Worm (Caenorhabditis elegans) whole organism, L3 larva: Measurements from ENCODE around the gene ndc-80.

ENCODE experiments used
- R02D3.7 ChIP-seq: fragments of 150-350 bp; optimal IDR thresholded peaks from 2 replicates; lab custom pipeline; 2014; ENCODE audit warnings: missing biosample characterization, missing genetic modification characterization
- ZK546.5 ChIP-seq: sonication (generic microtip); optimal IDR thresholded peaks from 2 replicates; lab custom pipeline; 2017; ENCODE audit warnings: missing biosample characterization, missing genetic modification characterization
- aly-2 ChIP-seq: fragments of 150-350 bp; optimal IDR thresholded peaks from 2 replicates; lab custom pipeline; 2014; ENCODE audit warnings: missing biosample characterization, missing genetic modification characterization
- ama-1 ChIP-seq: fragments of 150-350 bp; optimal IDR thresholded peaks from 2 replicates; lab custom pipeline; 2018
- ceh-16 ChIP-seq: sonication (generic microtip); optimal IDR thresholded peaks from 2 replicates; lab custom pipeline; 2017; ENCODE audit warnings: missing biosample characterization, missing genetic modification characterization
- ceh-28 ChIP-seq: fragments of 150-350 bp; optimal IDR thresholded peaks from 2 replicates; lab custom pipeline; 2014; ENCODE audit warnings: missing biosample characterization, missing genetic modification reagents, missing genetic modification characterization
- ceh-82 ChIP-seq: fragments of 150-350 bp; optimal IDR thresholded peaks from 2 replicates; lab custom pipeline; 2014; ENCODE audit warnings: missing biosample characterization, missing genetic modification characterization
- daf-12 ChIP-seq: fragments of 150-350 bp; optimal IDR thresholded peaks from 2 replicates; lab custom pipeline; 2014; ENCODE audit warnings: missing biosample characterization, missing genetic modification reagents, missing genetic modification characterization
- egl-5 ChIP-seq: fragments of 150-350 bp; optimal IDR thresholded peaks from 2 replicates; lab custom pipeline; 2017; ENCODE audit warnings: missing biosample characterization, missing genetic modification reagents, missing genetic modification characterization, inconsistent platforms
- elt-1 ChIP-seq: fragments of 150-350 bp; optimal IDR thresholded peaks from 2 replicates; lab custom pipeline; 2014; ENCODE audit warnings: missing biosample characterization, missing genetic modification characterization
- elt-2 ChIP-seq: sonication (generic microtip); optimal IDR thresholded peaks from 2 replicates; lab custom pipeline; 2016; ENCODE audit warnings: missing genetic modification reagents, mild to moderate bottlenecking, missing genetic modification characterization, missing compliant biosample characterization
- elt-3 ChIP-seq, 3 experiments: fragments of 150-350 bp in 1 of 3; sonication (generic microtip) in 2 of 3; optimal IDR thresholded peaks; 2 replicates in 2 of 3; 4 replicates in 1 of 3; lab custom pipeline; 2014 to 2017; ENCODE audit warnings: missing biosample characterization in 3 of 3, missing genetic modification characterization in 3 of 3
- eor-1 ChIP-seq, 2 experiments: fragments of 150-350 bp; optimal IDR thresholded peaks; 2 replicates each; lab custom pipeline; 2014 to 2018; ENCODE audit warnings: missing biosample characterization in 2 of 2, missing genetic modification characterization in 2 of 2
- fkh-10 ChIP-seq: sonication (generic microtip); optimal IDR thresholded peaks from 2 replicates; lab custom pipeline; 2017; ENCODE audit warnings: missing biosample characterization, missing genetic modification reagents, missing genetic modification characterization
- fkh-2 ChIP-seq: fragments of 150-350 bp; optimal IDR thresholded peaks from 2 replicates; lab custom pipeline; 2014; ENCODE audit warnings: missing biosample characterization, missing genetic modification reagents, missing genetic modification characterization
- hmg-11 ChIP-seq: sonication (generic microtip); optimal IDR thresholded peaks from 2 replicates; lab custom pipeline; 2016; ENCODE audit warnings: missing genetic modification characterization, missing compliant biosample characterization
- lsy-12 ChIP-seq: sonication (generic microtip); optimal IDR thresholded peaks from 2 replicates; lab custom pipeline; 2016; ENCODE audit warnings: mild to moderate bottlenecking, missing genetic modification characterization, missing compliant biosample characterization
- mdl-1 ChIP-seq: fragments of 150-350 bp; optimal IDR thresholded peaks from 2 replicates; lab custom pipeline; 2014; ENCODE audit warnings: missing biosample characterization, missing genetic modification characterization
- mml-1 ChIP-seq: fragments of 150-350 bp; sonication (generic microtip); optimal IDR thresholded peaks from 3 replicates; lab custom pipeline; 2014; ENCODE audit warnings: missing biosample characterization, missing genetic modification characterization
- nfya-1 ChIP-seq: sonication (generic microtip); optimal IDR thresholded peaks from 2 replicates; lab custom pipeline; 2017; ENCODE audit warnings: missing genetic modification characterization, mild to moderate bottlenecking, missing compliant biosample characterization, antibody characterized with exemption, moderate library complexity; ENCODE audit not compliant: insufficient read depth
- nhr-12 ChIP-seq: fragments of 150-350 bp; optimal IDR thresholded peaks from 2 replicates; lab custom pipeline; 2014; ENCODE audit warnings: missing biosample characterization, missing genetic modification characterization
- nhr-23 ChIP-seq: fragments of 150-350 bp; optimal IDR thresholded peaks from 2 replicates; lab custom pipeline; 2014; ENCODE audit warnings: missing biosample characterization, missing genetic modification reagents, missing genetic modification characterization
- nhr-237 ChIP-seq: fragments of 150-350 bp; optimal IDR thresholded peaks from 2 replicates; lab custom pipeline; 2014; ENCODE audit warnings: missing biosample characterization, missing genetic modification characterization
- nhr-25 ChIP-seq: sonication (generic microtip); optimal IDR thresholded peaks from 2 replicates; lab custom pipeline; 2017; ENCODE audit warnings: missing biosample characterization, missing genetic modification characterization
- nhr-28 ChIP-seq: fragments of 150-350 bp; optimal IDR thresholded peaks from 2 replicates; lab custom pipeline; 2014; ENCODE audit warnings: missing biosample characterization, missing genetic modification characterization
- nhr-43 ChIP-seq: sonication (generic microtip); optimal IDR thresholded peaks from 2 replicates; lab custom pipeline; 2016; ENCODE audit warnings: mild to moderate bottlenecking, missing genetic modification characterization, missing compliant biosample characterization; ENCODE audit not compliant: poor library complexity, severe bottlenecking
- nhr-76 ChIP-seq: fragments of 150-350 bp; sonication (generic microtip); optimal IDR thresholded peaks from 5 replicates; lab custom pipeline; 2014; ENCODE audit warnings: missing biosample characterization, missing genetic modification characterization
- nhr-77 ChIP-seq: fragments of 150-350 bp; optimal IDR thresholded peaks from 2 replicates; lab custom pipeline; 2014; ENCODE audit warnings: missing biosample characterization, missing genetic modification characterization
- pha-4 ChIP-seq: fragments of 150-350 bp; optimal IDR thresholded peaks from 2 replicates; lab custom pipeline; 2014; ENCODE audit warnings: missing biosample characterization, missing genetic modification reagents, missing genetic modification characterization
- pqm-1 ChIP-seq: fragments of 150-350 bp; optimal IDR thresholded peaks from 2 replicates; lab custom pipeline; 2017; ENCODE audit warnings: missing biosample characterization, missing genetic modification characterization, inconsistent platforms
- sea-2 ChIP-seq: fragments of 150-350 bp; sonication (generic microtip); optimal IDR thresholded peaks from 4 replicates; lab custom pipeline; 2014; ENCODE audit warnings: missing biosample characterization, missing genetic modification reagents, missing genetic modification characterization
- skn-1 ChIP-seq: fragments of 150-350 bp; optimal IDR thresholded peaks from 2 replicates; lab custom pipeline; 2014; ENCODE audit warnings: missing biosample characterization, missing genetic modification characterization
- snpc-4 ChIP-seq: fragments of 150-350 bp; optimal IDR thresholded peaks from 2 replicates; lab custom pipeline; 2014; ENCODE audit warnings: missing biosample characterization, missing genetic modification characterization
- unc-39 ChIP-seq: sonication (generic microtip); optimal IDR thresholded peaks from 4 replicates; lab custom pipeline; 2017; ENCODE audit warnings: missing biosample characterization, missing genetic modification characterization
- zag-1 ChIP-seq: fragments of 150-350 bp; optimal IDR thresholded peaks from 2 replicates; lab custom pipeline; 2014; ENCODE audit warnings: missing biosample characterization, missing genetic modification characterization
- ztf-11 ChIP-seq: fragments of 150-350 bp; optimal IDR thresholded peaks from 2 replicates; lab custom pipeline; 2014; ENCODE audit warnings: missing biosample characterization, missing genetic modification characterization
- ztf-4 ChIP-seq: fragments of 150-350 bp; optimal IDR thresholded peaks from 2 replicates; lab custom pipeline; 2014; ENCODE audit warnings: missing biosample characterization, missing genetic modification characterization

ndc-80 gene

DNA sequence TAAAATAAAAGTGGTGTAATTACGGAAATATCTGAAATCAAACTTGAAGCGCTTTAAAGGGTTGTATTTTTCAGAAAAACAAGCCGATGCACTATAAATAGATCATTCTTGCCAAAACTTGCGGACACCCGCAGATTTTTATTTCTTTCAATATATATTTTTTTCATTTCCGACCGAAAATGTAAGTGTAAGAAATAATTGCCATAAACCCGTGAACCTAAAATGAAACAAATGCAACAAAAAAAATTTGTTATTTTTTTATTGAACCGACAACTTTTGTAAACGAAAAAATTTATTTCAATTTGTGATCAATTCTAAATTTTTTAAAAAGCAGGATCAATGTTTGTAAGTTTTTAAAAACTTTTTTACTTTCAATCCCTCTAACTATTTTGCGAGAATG lies 5.1 kb upstream of the ndc-80 start, which contains the start of gene W01B6.6:
W01B6.6 (plus strand) TSS at position 301 of the 400 bp plus-strand sequence.
- no peak for TF ChIP-seq sea-2 (GFP tag; lab: Kevin White, UChicago)
- no peak for TF ChIP-seq ama-1 (lab: Kevin White, UChicago)
- no peak for TF ChIP-seq mdl-1 (tag; lab: Kevin White, UChicago)
- TF ChIP-seq fkh-10 (GFP tag; lab: Kevin White, UChicago): no peak
- TF ChIP-seq nhr-237: no peak
- no peak for TF ChIP-seq nfya-1 (tag; lab: Kevin White, UChicago)
- no peak for TF ChIP-seq nhr-43 (tag; lab: Kevin White, UChicago)
- TF ChIP-seq nhr-25 (tag; lab: Kevin White, UChicago): no peak
- TF ChIP-seq fkh-2 (tag; lab: Kevin White, UChicago): no peak
- no peak for TF ChIP-seq lsy-12 (tag; lab: Kevin White, UChicago)
- TF ChIP-seq nhr-76: no peak
- TF ChIP-seq elt-1: no peak

DNA sequence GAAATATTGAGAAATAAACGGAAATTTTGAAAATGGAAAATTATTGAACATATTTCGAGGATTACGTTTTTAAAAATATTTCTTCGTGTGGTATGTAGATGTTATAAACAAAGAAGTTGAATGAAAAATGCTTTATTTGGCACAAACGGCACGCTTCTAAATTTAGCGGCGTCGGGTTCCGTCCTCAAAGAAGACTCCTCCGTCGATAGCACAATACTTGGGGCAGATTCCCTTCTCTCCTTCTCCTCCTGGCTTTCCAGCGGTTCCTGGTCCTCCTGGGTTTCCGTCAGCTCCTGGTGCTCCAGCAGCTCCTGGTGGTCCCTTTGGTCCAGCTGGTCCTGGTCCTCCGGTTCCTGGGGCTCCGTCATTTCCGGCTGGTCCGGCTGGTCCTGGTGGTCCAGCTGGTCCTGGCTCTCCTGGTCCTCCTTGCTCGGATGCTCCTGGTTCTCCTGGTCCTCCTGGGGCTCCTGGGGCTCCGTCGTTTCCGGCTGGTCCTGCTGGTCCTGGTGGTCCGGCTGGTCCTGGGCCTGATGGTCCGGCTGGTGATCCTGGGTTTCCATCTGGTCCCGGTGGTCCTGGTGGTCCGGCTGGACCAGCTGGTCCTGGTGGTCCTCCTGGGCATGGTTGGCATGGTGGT lies 1.5 kb upstream of the ndc-80 start, which contains the start of gene W01B6.8:
W01B6.8 (minus strand) TSS at position 51 of the 637 bp plus-strand sequence.
- TF ChIP-seq nfya-1 (tag; lab: Kevin White, UChicago) (no peak), elt-3 (tag; optimal IDR thresholded peaks at IDR 0.05; lab: Kevin White, UChicago) (no peak), pqm-1 (tag; lab: Kevin White, UChicago) (no peak), ztf-4 (no peak), snpc-4 (tag; lab: Kevin White, UChicago) (no peak), ztf-11 (tag; lab: Kevin White, UChicago) (no peak), ZK546.5 (no peak), unc-39 (tag; lab: Kevin White, UChicago) (no peak), zag-1 (tag; lab: Kevin White, UChicago) (no peak), ama-1 (lab: Kevin White, UChicago) (no peak), egl-5 (tag; lab: Kevin White, UChicago) (no peak), skn-1 (tag; lab: Kevin White, UChicago) (no peak)

DNA sequence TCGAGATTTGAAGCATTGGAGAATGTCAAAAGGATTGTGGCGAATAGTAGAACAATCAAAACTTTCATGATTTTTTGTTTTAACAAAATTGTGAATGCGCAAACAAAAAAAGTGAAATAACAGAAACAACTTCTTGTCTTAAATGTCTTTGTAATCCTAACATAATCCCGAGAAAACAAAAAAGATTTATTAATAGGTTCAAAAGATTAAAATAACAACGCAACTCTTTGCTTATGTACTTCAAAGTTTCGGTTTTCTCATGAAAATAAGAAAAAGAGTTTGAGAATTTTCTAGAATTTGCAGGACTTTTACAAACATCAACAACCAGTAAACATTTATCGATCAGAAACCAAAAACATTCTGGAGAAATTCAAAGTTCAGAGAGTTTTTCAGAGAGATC lies 3.8 kb downstream of the ndc-80 start, which contains the start of gene ttr-39:
ttr-39 (minus strand) TSS at position 101 of the 400 bp plus-strand sequence.
- TF ChIP-seq ceh-82 (tag; lab: Kevin White, UChicago) (no peak), elt-1 (no peak), nhr-76 (no peak), nhr-25 (tag; lab: Kevin White, UChicago) (no peak), ceh-28 (no peak), skn-1 (tag; lab: Kevin White, UChicago) (no peak), mml-1 (tag; lab: Kevin White, UChicago) (no peak), nhr-28 (no peak), pqm-1 (tag; lab: Kevin White, UChicago) (no peak), ztf-4 (no peak), daf-12 (tag; lab: Kevin White, UChicago) (no peak), hmg-11 (no peak), elt-3 (tag; optimal IDR thresholded peaks at IDR 0.05; lab: Kevin White, UChicago) (no peak), nfya-1 (tag; lab: Kevin White, UChicago) (no peak), pha-4 (tag; lab: Kevin White, UChicago) (no peak), elt-2 (no peak)

DNA sequence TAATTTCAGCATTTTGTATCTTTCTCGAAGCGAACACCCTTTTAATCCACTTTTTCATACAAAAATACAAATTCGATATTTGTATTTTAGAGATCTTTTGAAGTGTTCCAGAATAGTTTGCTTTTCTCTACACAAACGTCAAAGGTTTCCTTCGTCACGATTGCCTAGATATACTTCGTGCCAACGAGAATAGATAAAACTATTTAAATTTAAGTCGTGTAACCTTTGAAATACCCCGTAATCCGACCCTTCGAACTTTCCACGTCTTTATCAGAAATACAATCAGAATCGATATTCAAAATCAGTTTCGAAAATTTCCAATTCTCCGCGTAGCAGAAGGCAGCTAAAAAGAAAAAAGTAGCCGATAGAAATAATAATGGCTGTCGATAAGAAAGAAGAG lies 4.4 kb downstream of the ndc-80 start, which contains the start of gene ttbk-5:
ttbk-5 (plus strand) TSS at position 301 of the 400 bp plus-strand sequence.
- no peak for TF ChIP-seq aly-2 (tag; lab: Kevin White, UChicago)
- TF ChIP-seq nhr-28: no peak
- TF ChIP-seq ceh-82 (tag; lab: Kevin White, UChicago): no peak
- no peak for TF ChIP-seq nhr-12
- no peak for TF ChIP-seq ceh-28

DNA sequence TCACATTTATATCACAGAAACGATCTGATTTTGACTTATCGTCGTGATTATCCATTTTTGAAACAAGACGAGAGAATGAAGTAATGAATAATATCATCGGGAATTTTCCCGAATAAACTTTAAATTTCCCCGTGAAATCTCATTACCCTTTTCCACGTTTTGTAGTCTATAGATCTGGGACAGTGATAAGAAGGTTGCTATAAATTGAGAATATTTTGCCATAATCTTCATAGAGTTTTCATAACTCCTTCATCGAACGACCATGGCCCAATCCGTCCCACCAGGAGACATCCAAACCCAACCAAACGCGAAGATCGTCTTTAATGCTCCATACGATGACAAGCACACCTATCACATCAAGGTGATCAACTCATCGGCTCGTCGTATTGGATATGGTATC lies 9.2 kb downstream of the ndc-80 start, which contains the start of the genes C04G2.5 and msp-36:
C04G2.5 (minus strand) TSS at position 101 of the 400 bp plus-strand sequence.
msp-36 (plus strand) TSS at position 263 of the 400 bp plus-strand sequence.
- TF ChIP-seq nhr-237 (no peak), eor-1 (tag; optimal IDR thresholded peaks at IDR 0.05; lab: Kevin White, UChicago) (no peak), mml-1 (tag; lab: Kevin White, UChicago) (no peak), ztf-4 (no peak), mdl-1 (tag; lab: Kevin White, UChicago) (no peak), lsy-12 (tag; lab: Kevin White, UChicago) (no peak), pha-4 (tag; lab: Kevin White, UChicago) (no peak), nhr-77 (no peak), aly-2 (tag; lab: Kevin White, UChicago) (no peak), nhr-12 (no peak), ama-1 (lab: Kevin White, UChicago) (no peak), R02D3.7 (tag; lab: Kevin White, UChicago) (no peak), daf-12 (tag; lab: Kevin White, UChicago) (no peak), nhr-76 (no peak), ceh-16 (tag; lab: Kevin White, UChicago) (no peak), ceh-82 (tag; lab: Kevin White, UChicago) (no peak), zag-1 (tag; lab: Kevin White, UChicago) (no peak), snpc-4 (tag; lab: Kevin White, UChicago) (no peak), nhr-23 (tag; lab: Kevin White, UChicago) (no peak)
- TF ChIP-seq, all 47 proteins: peak for 0
